Worm (Caenorhabditis elegans) whole organism, mixed stage, embryonic: ENCODE results near the gene R09E10.1.

Source experiments
- nhr-28 ChIP-seq: fragments of 150-350 bp; optimal IDR thresholded peaks from 2 replicates; lab custom pipeline; 2014; ENCODE audit warnings: missing biosample characterization, missing genetic modification characterization
- ztf-11 ChIP-seq: fragments of 150-350 bp; optimal IDR thresholded peaks from 2 replicates; lab custom pipeline; 2014; ENCODE audit warnings: missing biosample characterization, missing genetic modification characterization

DNA sequence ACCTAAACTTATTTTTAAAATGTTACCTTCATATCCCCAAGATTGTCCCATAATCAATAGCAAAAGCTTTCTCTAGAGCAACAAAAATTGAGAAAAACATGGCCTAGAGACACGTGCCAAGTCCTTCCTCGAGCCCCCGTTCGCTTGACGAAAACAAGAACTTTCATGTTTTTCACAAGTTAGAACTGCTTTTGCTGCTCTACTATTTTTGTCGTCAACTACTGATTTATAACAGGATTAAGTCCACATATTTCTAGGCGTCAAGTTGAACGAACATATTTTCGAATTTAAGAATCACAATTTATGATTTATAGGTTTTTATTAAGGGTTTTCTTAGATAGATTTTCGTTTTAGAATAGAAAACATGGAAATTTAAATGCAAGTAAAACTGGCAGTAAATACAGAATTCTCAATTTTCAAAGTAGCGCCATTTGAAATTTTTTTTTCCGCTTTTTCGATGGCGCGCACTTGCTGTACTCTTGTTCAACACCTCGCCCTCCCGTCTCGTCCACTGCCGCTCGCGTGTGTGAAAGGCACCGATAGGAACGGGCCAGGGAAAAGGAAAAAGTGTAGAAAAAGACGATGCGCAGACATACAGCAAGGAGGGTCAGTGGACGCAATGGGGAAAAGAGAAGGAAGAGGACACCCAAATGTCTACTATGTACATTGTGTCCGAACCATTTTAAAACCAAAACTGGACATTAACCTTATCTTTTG, 38.2 kb downstream of the R09E10.1 start, which contains the start of gene rad-51:
- TF ChIP-seq ztf-11 (tag; lab: Kevin White, UChicago) = no peak
- TF ChIP-seq nhr-28 (tag; lab: Kevin White, UChicago) = no peak
